Worm (Caenorhabditis elegans) whole organism, young adult: ENCODE measurements around the gene ndab-2.

ENCODE experiments used
- B0035.1 ChIP-seq: sonication (generic microtip); optimal IDR thresholded peaks from 2 replicates; lab custom pipeline; 2016; ENCODE audit warnings: missing genetic modification characterization, mild to moderate bottlenecking, missing compliant biosample characterization, missing genotype, missing genetic modification reagents
- D2030.7 ChIP-seq: fragments of 200-800 bp; sonication (Bioruptor generic); IDR thresholded peaks from 2 replicates; pipeline ENCODE4 v1.3.6; 2022; ENCODE audit warnings: missing genetic modification reagents, missing genetic modification characterization, missing compliant biosample characterization
- F10E7.11 ChIP-seq: sonication (generic microtip); optimal IDR thresholded peaks from 2 replicates; lab custom pipeline; 2017; ENCODE audit warnings: mild to moderate bottlenecking, missing genetic modification characterization, moderate library complexity, missing compliant biosample characterization
- F33H1.4 ChIP-seq: fragments of 200-800 bp; sonication (Bioruptor generic); IDR thresholded peaks from 2 replicates; pipeline ENCODE4 v1.3.6; 2022; ENCODE audit warnings: missing genetic modification reagents, missing genetic modification characterization, missing compliant biosample characterization
- F52B5.7 ChIP-seq: sonication (generic microtip); optimal IDR thresholded peaks from 2 replicates; lab custom pipeline; 2016; ENCODE audit warnings: mild to moderate bottlenecking, missing genetic modification characterization, missing compliant biosample characterization
- F55B11.4 ChIP-seq: sonication (generic microtip); optimal IDR thresholded peaks from 2 replicates; lab custom pipeline; 2016; ENCODE audit warnings: missing compliant biosample characterization, missing genetic modification characterization, borderline replicate concordance; ENCODE audit not compliant: insufficient read depth
- F57C9.4 ChIP-seq: sonication (generic microtip); optimal IDR thresholded peaks from 2 replicates; lab custom pipeline; 2017; ENCODE audit warnings: mild to moderate bottlenecking, missing genetic modification characterization, missing compliant biosample characterization
- K12H6.12 ChIP-seq: fragments of 200-800 bp; sonication (Bioruptor generic); optimal IDR thresholded peaks from 2 replicates; lab custom pipeline; 2018; ENCODE audit warnings: mild to moderate bottlenecking, missing genetic modification characterization, missing compliant biosample characterization
- Y53G8AR.9 ChIP-seq: fragments of 200-800 bp; sonication (Bioruptor generic); conservative IDR thresholded peaks from 2 replicates; pipeline ENCODE4 v1.3.6; 2022; ENCODE audit warnings: missing genetic modification reagents, missing genetic modification characterization, missing compliant biosample characterization
- Y56A3A.18 ChIP-seq: fragments of 200-800 bp; sonication (Bioruptor generic); IDR thresholded peaks from 2 replicates; pipeline ENCODE4 v1.3.6; 2022; ENCODE audit warnings: missing genetic modification reagents, missing genetic modification characterization, missing compliant biosample characterization
- akir-1 ChIP-seq: fragments of 200-800 bp; sonication (Bioruptor generic); optimal IDR thresholded peaks from 2 replicates; lab custom pipeline; 2018; ENCODE audit warnings: mild to moderate bottlenecking, missing genetic modification characterization, moderate library complexity, missing compliant biosample characterization
- aptf-3 ChIP-seq: fragments of 200-800 bp; sonication (Bioruptor generic); IDR thresholded peaks from 2 replicates; pipeline ENCODE4 v1.3.6; 2022; ENCODE audit warnings: missing genetic modification characterization, missing compliant biosample characterization
- atf-7 ChIP-seq: sonication (generic microtip); optimal IDR thresholded peaks from 2 replicates; lab custom pipeline; 2017; ENCODE audit warnings: mild to moderate bottlenecking, missing genetic modification characterization, missing compliant biosample characterization
- bed-2 ChIP-seq: fragments of 200-800 bp; sonication (Bioruptor generic); IDR thresholded peaks from 2 replicates; pipeline ENCODE4 v1.3.6; 2022; ENCODE audit warnings: missing genetic modification reagents, missing genetic modification characterization, missing compliant biosample characterization
- ccch-3 ChIP-seq: fragments of 200-800 bp; sonication (Bioruptor generic); optimal IDR thresholded peaks from 2 replicates; lab custom pipeline; 2018; ENCODE audit warnings: mild to moderate bottlenecking, missing genetic modification characterization, missing compliant biosample characterization
- cebp-1 ChIP-seq, 2 experiments: fragments of 200-800 bp in 1 of 2; sonication (Bioruptor generic) in 1 of 2; sonication (generic microtip) in 1 of 2; IDR thresholded peaks in 1 of 2; optimal IDR thresholded peaks in 1 of 2; 2 replicates each; pipeline versions ENCODE4 v1.3.6 to Lab custom; 2017 to 2022; ENCODE audit warnings: missing compliant biosample characterization in 2 of 2, missing genetic modification characterization in 2 of 2, mild to moderate bottlenecking in 1 of 2, missing genetic modification reagents in 1 of 2, moderate library complexity in 1 of 2
- ceh-40 ChIP-seq: fragments of 200-800 bp; sonication (Bioruptor generic); IDR thresholded peaks from 2 replicates; pipeline ENCODE4 v1.3.6; 2022; ENCODE audit warnings: missing genetic modification characterization, missing compliant biosample characterization
- ceh-79 ChIP-seq: sonication (generic microtip); optimal IDR thresholded peaks from 2 replicates; lab custom pipeline; 2017; ENCODE audit warnings: mild to moderate bottlenecking, missing genetic modification characterization, missing compliant biosample characterization
- chd-7 ChIP-seq: sonication (generic microtip); optimal IDR thresholded peaks from 2 replicates; lab custom pipeline; 2016; ENCODE audit warnings: mild to moderate bottlenecking, missing genetic modification characterization, moderate library complexity, missing compliant biosample characterization
- die-1 ChIP-seq: sonication (generic microtip); optimal IDR thresholded peaks from 2 replicates; lab custom pipeline; 2016; ENCODE audit warnings: missing genotype, mild to moderate bottlenecking, missing genetic modification characterization, missing compliant biosample characterization
- dox-1 ChIP-seq: fragments of 200-800 bp; sonication (Bioruptor generic); IDR thresholded peaks from 2 replicates; pipeline ENCODE4 v1.3.6; 2022; ENCODE audit warnings: missing genetic modification reagents, missing genetic modification characterization, missing compliant biosample characterization
- ekl-4 ChIP-seq: fragments of 200-800 bp; sonication (Bioruptor generic); IDR thresholded peaks from 2 replicates; pipeline ENCODE4 v1.3.6; 2022; ENCODE audit warnings: missing genetic modification reagents, missing genetic modification characterization, missing compliant biosample characterization
- ets-4 ChIP-seq: fragments of 200-800 bp; sonication (Bioruptor generic); optimal IDR thresholded peaks from 2 replicates; lab custom pipeline; 2018; ENCODE audit warnings: mild to moderate bottlenecking, missing genetic modification characterization, missing compliant biosample characterization
- him-1 ChIP-seq: sonication (generic microtip); optimal IDR thresholded peaks from 2 replicates; lab custom pipeline; 2016; ENCODE audit warnings: missing genotype, missing genetic modification reagents, missing genetic modification characterization, missing compliant biosample characterization
- hlh-12 ChIP-seq: sonication (generic microtip); optimal IDR thresholded peaks from 2 replicates; lab custom pipeline; 2016; ENCODE audit warnings: missing genetic modification characterization, missing compliant biosample characterization
- hmg-1.2 ChIP-seq: fragments of 200-800 bp; sonication (Bioruptor generic); IDR thresholded peaks from 2 replicates; pipeline ENCODE4 v1.3.6; 2022; ENCODE audit warnings: missing genetic modification reagents, missing genetic modification characterization, missing compliant biosample characterization
- let-607 ChIP-seq, 2 experiments: fragments of 200-800 bp in 1 of 2; sonication (Bioruptor generic) in 1 of 2; sonication (generic microtip) in 1 of 2; optimal IDR thresholded peaks; 2 replicates each; lab custom pipeline; 2016 to 2018; ENCODE audit warnings: mild to moderate bottlenecking in 2 of 2, missing compliant biosample characterization in 2 of 2, missing genetic modification characterization in 2 of 2, moderate library complexity in 2 of 2, missing genotype in 1 of 2
- lin-40 ChIP-seq: sonication (generic microtip); optimal IDR thresholded peaks from 2 replicates; lab custom pipeline; 2016; ENCODE audit warnings: missing genetic modification characterization, mild to moderate bottlenecking, missing compliant biosample characterization, missing genotype, missing genetic modification reagents
- lin-54 ChIP-seq: fragments of 200-800 bp; sonication (Bioruptor generic); optimal IDR thresholded peaks from 2 replicates; lab custom pipeline; 2018; ENCODE audit warnings: mild to moderate bottlenecking, missing genetic modification characterization, missing compliant biosample characterization
- madf-3 ChIP-seq: fragments of 200-800 bp; sonication (Bioruptor generic); IDR thresholded peaks from 2 replicates; pipeline ENCODE4 v1.3.6; 2022; ENCODE audit warnings: missing genetic modification reagents, missing genetic modification characterization, missing compliant biosample characterization
- madf-6 ChIP-seq: fragments of 200-800 bp; sonication (Bioruptor generic); IDR thresholded peaks from 2 replicates; pipeline ENCODE4 v1.3.6; 2022; ENCODE audit warnings: missing genetic modification reagents, missing genetic modification characterization, missing compliant biosample characterization
- mel-28 ChIP-seq: sonication (generic microtip); optimal IDR thresholded peaks from 2 replicates; lab custom pipeline; 2016; ENCODE audit warnings: borderline replicate concordance, mild to moderate bottlenecking, missing genetic modification characterization, missing compliant biosample characterization
- mxl-1 ChIP-seq: sonication (generic microtip); optimal IDR thresholded peaks from 2 replicates; lab custom pipeline; 2016; ENCODE audit warnings: missing genetic modification characterization, missing compliant biosample characterization
- nhr-120 ChIP-seq: fragments of 200-800 bp; sonication (Bioruptor generic); IDR thresholded peaks from 2 replicates; pipeline ENCODE4 v1.3.6; 2022; ENCODE audit warnings: missing genetic modification characterization, missing compliant biosample characterization
- nhr-80 ChIP-seq: sonication (generic microtip); optimal IDR thresholded peaks from 2 replicates; lab custom pipeline; 2016; ENCODE audit warnings: missing genetic modification characterization, missing compliant biosample characterization
- rcor-1 ChIP-seq: fragments of 200-800 bp; sonication (Bioruptor generic); IDR thresholded peaks from 2 replicates; pipeline ENCODE4 v1.3.6; 2022; ENCODE audit warnings: missing genetic modification reagents, missing genetic modification characterization, missing compliant biosample characterization
- rec-8 ChIP-seq, 2 experiments: sonication (generic microtip); optimal IDR thresholded peaks; 2 replicates each; lab custom pipeline; 2016; ENCODE audit warnings: mild to moderate bottlenecking in 2 of 2, missing genetic modification characterization in 2 of 2, missing genetic modification reagents in 2 of 2, missing genotype in 2 of 2, missing biosample characterization in 1 of 2, missing compliant biosample characterization in 1 of 2, moderate library complexity in 1 of 2
- rpc-1 ChIP-seq, 2 experiments: fragments of 150-350 bp in 1 of 2; sonication (generic microtip) in 1 of 2; optimal IDR thresholded peaks; 2 replicates each; lab custom pipeline; 2014 to 2018; ENCODE audit warnings: missing biosample characterization in 1 of 2, missing genetic modification characterization in 1 of 2, missing genetic modification reagents in 1 of 2, missing genotype in 1 of 2
- snpc-3.4 ChIP-seq: sonication (generic microtip); optimal IDR thresholded peaks from 2 replicates; lab custom pipeline; 2017; ENCODE audit warnings: missing genetic modification characterization, mild to moderate bottlenecking, missing compliant biosample characterization, antibody characterized with exemption, moderate library complexity, missing genotype, missing genetic modification reagents
- snpc-4 ChIP-seq, 5 experiments: fragments of 150-350 bp in 1 of 5; sonication (generic microtip) in 4 of 5; optimal IDR thresholded peaks; 2 replicates each; lab custom pipeline; 2014 to 2018; ENCODE audit warnings: missing genetic modification characterization in 5 of 5, missing biosample characterization in 3 of 5, antibody characterized with exemption in 2 of 5, mild to moderate bottlenecking in 2 of 5, missing compliant biosample characterization in 2 of 5, missing genotype in 2 of 5, moderate library complexity in 2 of 5, missing genetic modification reagents in 1 of 5
- somi-1 ChIP-seq: fragments of 200-800 bp; sonication (Bioruptor generic); optimal IDR thresholded peaks from 2 replicates; lab custom pipeline; 2018; ENCODE audit warnings: mild to moderate bottlenecking, missing genetic modification characterization, missing compliant biosample characterization
- sptf-2 ChIP-seq: fragments of 200-800 bp; sonication (Bioruptor generic); optimal IDR thresholded peaks from 2 replicates; lab custom pipeline; 2018; ENCODE audit warnings: mild to moderate bottlenecking, missing genetic modification characterization, missing compliant biosample characterization
- unc-130 ChIP-seq: sonication (generic microtip); optimal IDR thresholded peaks from 2 replicates; lab custom pipeline; 2016; ENCODE audit warnings: missing genetic modification reagents, missing genetic modification characterization, missing compliant biosample characterization
- xnd-1 ChIP-seq: sonication (generic microtip); optimal IDR thresholded peaks from 2 replicates; lab custom pipeline; 2016; ENCODE audit warnings: missing genotype, missing genetic modification reagents, missing genetic modification characterization, missing compliant biosample characterization
- ztf-18 ChIP-seq: sonication (generic microtip); optimal IDR thresholded peaks from 2 replicates; lab custom pipeline; 2016; ENCODE audit warnings: missing genotype, mild to moderate bottlenecking, missing genetic modification characterization, missing compliant biosample characterization

Gene ndab-2

DNA sequence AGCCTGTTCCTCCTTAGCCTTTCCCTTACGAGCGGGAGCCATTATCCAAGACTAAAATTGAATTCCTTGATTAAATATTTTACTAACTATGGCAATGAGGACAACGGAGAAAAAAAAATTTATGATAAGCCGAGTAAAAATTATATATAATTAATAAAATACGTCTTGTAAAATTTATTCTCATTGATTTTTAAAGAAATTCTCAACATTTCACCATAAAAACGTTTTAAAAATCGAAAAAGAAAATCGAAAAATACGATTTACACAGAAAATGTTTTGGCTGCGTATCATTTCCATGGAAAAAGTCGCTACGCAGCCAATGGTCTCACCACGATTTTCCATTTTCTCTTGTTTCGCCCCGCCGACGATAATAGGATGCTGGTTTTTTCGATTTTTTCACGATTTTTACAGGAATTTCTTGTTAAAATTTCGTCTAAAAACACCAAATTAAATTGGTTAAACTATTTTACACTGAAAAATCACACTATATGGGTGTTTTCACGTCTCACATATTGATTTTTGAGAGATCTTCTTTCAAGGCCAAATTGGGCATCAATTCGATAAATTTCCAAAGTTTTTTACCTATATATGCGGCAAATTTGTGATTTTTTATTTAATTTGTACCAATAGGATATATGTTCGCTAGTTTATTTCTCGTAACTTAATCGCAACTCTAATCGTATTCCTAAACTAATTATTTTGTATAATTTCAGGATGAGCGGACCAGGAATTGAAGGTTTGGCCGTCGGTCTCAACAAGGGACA is 832 bp upstream of the ndab-2 start, which contains the start of the genes rps-14 and rpl-36:
rps-14 (minus strand) TSS at position 51 of the 764 bp plus-strand sequence.
rpl-36 (plus strand) TSS at position 714 of the 764 bp plus-strand sequence.
- TF ChIP-seq rec-8 (tag; optimal IDR thresholded peaks at IDR 0.05; lab: Kevin White, UChicago) (no peak), somi-1 (no peak), cebp-1 (GFP tag; IDR thresholded peaks at IDR 0.05; lab: Robert Waterston, UW) (no peak), cebp-1 (tag; optimal IDR thresholded peaks at IDR 0.05; lab: Kevin White, UChicago) (peak; percentile 77), ceh-40 (GFP tag; lab: Robert Waterston, UW) (no peak), chd-7 (no peak), lin-54 (GFP tag; lab: Kevin White, UChicago) (peak; percentile 81), bed-2 (GFP tag; lab: Robert Waterston, UW) (no peak), Y56A3A.18 (GFP tag; lab: Robert Waterston, UW) (no peak), rcor-1 (GFP tag; lab: Robert Waterston, UW) (peak; percentile 34; the same call in 1 of the 2 replicates), F57C9.4 (tag; lab: Kevin White, UChicago) (no peak), nhr-120 (GFP tag; lab: Robert Waterston, UW) (no peak), madf-3 (GFP tag; lab: Robert Waterston, UW) (peak; percentile 88), hmg-1.2 (peak; percentile 87), F55B11.4 (tag; lab: Kevin White, UChicago) (no peak), ceh-79 (tag; lab: Kevin White, UChicago) (no peak), snpc-3.4 (tag; lab: Kevin White, UChicago) (peak; percentile 70), ztf-18 (peak; percentile 1), rpc-1 (optimal IDR thresholded peaks at IDR 0.05; lab: Kevin White, UChicago) (no peak), rpc-1 (tag; optimal IDR thresholded peaks at IDR 0.05; lab: Kevin White, UChicago) (no peak), him-1 (tag; lab: Kevin White, UChicago) (peak; percentile 17), Y53G8AR.9 (GFP tag; lab: Robert Waterston, UW) (0 out of 2 replicates have a peak, but pooled peaks have one; percentile 28), mxl-1 (no peak), atf-7 (tag; lab: Kevin White, UChicago) (no peak), B0035.1 (tag; lab: Kevin White, UChicago) (no peak), let-607 (tag; optimal IDR thresholded peaks at IDR 0.05; lab: Kevin White, UChicago) (peak in 1 of 2 experiments; percentile 45), hlh-12 (tag; lab: Kevin White, UChicago) (no peak), ekl-4 (GFP tag; lab: Robert Waterston, UW) (peak; percentile 36; the same call in 1 of the 2 replicates), F10E7.11 (tag; lab: Kevin White, UChicago) (no peak), F33H1.4 (peak; percentile 98), F52B5.7 (tag; lab: Kevin White, UChicago) (no peak), D2030.7 (peak; percentile 71), lin-40 (peak; percentile 82), snpc-4 (GFP tag; optimal IDR thresholded peaks at IDR 0.05; lab: Kevin White, UChicago) (no peak), snpc-4 (tag; optimal IDR thresholded peaks at IDR 0.05; lab: Kevin White, UChicago) (peak; percentile 47 to 73 (median 57)), nhr-80 (no peak), dox-1 (GFP tag; lab: Robert Waterston, UW) (peak; percentile 41; the same call in 1 of the 2 replicates), aptf-3 (no peak), unc-130 (GFP tag; lab: Kevin White, UChicago) (no peak), mel-28 (tag; lab: Kevin White, UChicago) (no peak), xnd-1 (tag; lab: Kevin White, UChicago) (no peak), akir-1 (GFP tag; lab: Kevin White, UChicago) (no peak), ccch-3 (GFP tag; lab: Kevin White, UChicago) (no peak), ets-4 (GFP tag; lab: Kevin White, UChicago) (no peak), K12H6.12 (tag; lab: Kevin White, UChicago) (peak; percentile 47), madf-6 (GFP tag; lab: Robert Waterston, UW) (peak; percentile 70), die-1 (tag; lab: Kevin White, UChicago) (no peak), sptf-2 (GFP tag; lab: Kevin White, UChicago) (no peak)
